Worm (Caenorhabditis elegans): Measurements from ENCODE around the gene nipi-4.

The nipi-4 gene

ce11 chrV:7888036-7888435 is 17.4 kb upstream of the nipi-4 start:
- TF ChIP-seq hnd-1 (tag; optimal IDR thresholded peaks at IDR 0.05) (no peak), scrt-1 (GFP tag; IDR thresholded peaks at IDR 0.05) (no peak), tbx-11 (GFP tag; IDR thresholded peaks at IDR 0.05) (no peak), hmg-4 (GFP tag; optimal IDR thresholded peaks at IDR 0.05) (no peak), ama-1 (optimal IDR thresholded peaks at IDR 0.05) (no peak), ceh-36 (tag; optimal IDR thresholded peaks at IDR 0.05) (no peak), aly-1 (tag; optimal IDR thresholded peaks at IDR 0.05) (no peak), pes-1 (GFP tag; IDR thresholded peaks at IDR 0.05) (no peak), F13C5.2 (tag; optimal IDR thresholded peaks at IDR 0.05) (no peak), tra-4 (tag; optimal IDR thresholded peaks at IDR 0.05) (no peak), sea-1 (GFP tag; conservative IDR thresholded peaks at IDR 0.05) (no peak), ets-7 (tag; optimal IDR thresholded peaks at IDR 0.05) (no peak), B0310.2 (tag; optimal IDR thresholded peaks at IDR 0.05) (no peak), tbx-37 (GFP tag; conservative IDR thresholded peaks at IDR 0.05) (no peak), ceh-13 (GFP tag; optimal IDR thresholded peaks at IDR 0.05) (no peak), flt-1 (GFP tag; IDR thresholded peaks at IDR 0.05) (no peak), hmbx-1 (tag; optimal IDR thresholded peaks at IDR 0.05) (no peak)

ce11 chrV:7884441-7884840 is 13.8 kb upstream of the nipi-4 start:
- TF ChIP-seq tbx-37 (GFP tag; conservative IDR thresholded peaks at IDR 0.05) (no peak), hmg-4 (GFP tag; optimal IDR thresholded peaks at IDR 0.05) (no peak), ceh-36 (tag; optimal IDR thresholded peaks at IDR 0.05) (no peak), ceh-13 (GFP tag; optimal IDR thresholded peaks at IDR 0.05) (no peak), aly-1 (tag; optimal IDR thresholded peaks at IDR 0.05) (no peak), B0310.2 (tag; optimal IDR thresholded peaks at IDR 0.05) (no peak), tra-4 (tag; optimal IDR thresholded peaks at IDR 0.05) (no peak), ets-7 (tag; optimal IDR thresholded peaks at IDR 0.05) (no peak)

ce11 chrV:7878411-7878964 is 7.9 kb upstream of the nipi-4 start, which contains the start of gene F40A3.2:
TSS of gene F40A3.2 (plus strand) at chrV:7878914.
- no peak for TF ChIP-seq ets-7 (tag; optimal IDR thresholded peaks at IDR 0.05)
- no peak for TF ChIP-seq F13C5.2 (tag; optimal IDR thresholded peaks at IDR 0.05)
- TF ChIP-seq ama-1 (optimal IDR thresholded peaks at IDR 0.05) = no peak
- no peak for TF ChIP-seq tra-4 (tag; optimal IDR thresholded peaks at IDR 0.05)
- no peak for TF ChIP-seq ceh-13 (GFP tag; optimal IDR thresholded peaks at IDR 0.05)
- TF ChIP-seq sea-1 (GFP tag; conservative IDR thresholded peaks at IDR 0.05) = no peak
- no peak for TF ChIP-seq hmg-4 (GFP tag; optimal IDR thresholded peaks at IDR 0.05)
- no peak for TF ChIP-seq aly-1 (tag; optimal IDR thresholded peaks at IDR 0.05)
- TF ChIP-seq tbx-37 (GFP tag; conservative IDR thresholded peaks at IDR 0.05) = no peak
- no peak for TF ChIP-seq pes-1 (GFP tag; IDR thresholded peaks at IDR 0.05)

- TF ChIP-seq hmg-4 (GFP tag; optimal IDR thresholded peaks at IDR 0.05) (no peak), B0310.2 (tag; optimal IDR thresholded peaks at IDR 0.05) (no peak), ceh-13 (GFP tag; optimal IDR thresholded peaks at IDR 0.05) (no peak), pes-1 (GFP tag; IDR thresholded peaks at IDR 0.05) (no peak), tbx-37 (GFP tag; conservative IDR thresholded peaks at IDR 0.05) (no peak), ama-1 (optimal IDR thresholded peaks at IDR 0.05) (no peak), ets-7 (tag; optimal IDR thresholded peaks at IDR 0.05) (no peak), tbx-11 (GFP tag; IDR thresholded peaks at IDR 0.05) (no peak), hnd-1 (tag; optimal IDR thresholded peaks at IDR 0.05) (no peak), hmbx-1 (tag; optimal IDR thresholded peaks at IDR 0.05) (no peak), F13C5.2 (tag; optimal IDR thresholded peaks at IDR 0.05) (no peak), aly-1 (tag; optimal IDR thresholded peaks at IDR 0.05) (no peak), ceh-36 (tag; optimal IDR thresholded peaks at IDR 0.05) (no peak), sea-1 (GFP tag; conservative IDR thresholded peaks at IDR 0.05) (no peak), tra-4 (tag; optimal IDR thresholded peaks at IDR 0.05) (no peak)
Measured at ce11 chrV:7876881-7877475, 6.4 kb upstream of the nipi-4 start, which contains the start of gene F40A3.3. TSS of gene F40A3.3 (plus strand) at chrV:7877444.

- TF ChIP-seq aly-1 (tag; optimal IDR thresholded peaks at IDR 0.05) (no peak), hnd-1 (tag; optimal IDR thresholded peaks at IDR 0.05) (no peak), ama-1 (optimal IDR thresholded peaks at IDR 0.05) (no peak), B0310.2 (tag; optimal IDR thresholded peaks at IDR 0.05) (no peak)
Measured at ce11 chrV:7875456-7875855, 4.8 kb upstream of the nipi-4 start, which contains the start of gene F40A3.4. TSS of gene F40A3.4 (plus strand) at chrV:7875756.

ce11 chrV:7872945-7873344 is 2.3 kb upstream of the nipi-4 start:
- no peak for TF ChIP-seq ceh-36 (tag; optimal IDR thresholded peaks at IDR 0.05)
- no peak for TF ChIP-seq ama-1 (optimal IDR thresholded peaks at IDR 0.05)
- TF ChIP-seq hnd-1 (tag; optimal IDR thresholded peaks at IDR 0.05) = no peak
- TF ChIP-seq hmbx-1 (tag; optimal IDR thresholded peaks at IDR 0.05) = no peak
- no peak for TF ChIP-seq sea-1 (GFP tag; conservative IDR thresholded peaks at IDR 0.05)
- TF ChIP-seq pes-1 (GFP tag; IDR thresholded peaks at IDR 0.05) = no peak

ce11 chrV:7864663-7865062 is 5.9 kb downstream of the nipi-4 start, which contains the start of gene C37C3.11:
TSS of gene C37C3.11 (minus strand) at chrV:7864763.
- TF ChIP-seq tra-4 (tag; optimal IDR thresholded peaks at IDR 0.05) = no peak
- TF ChIP-seq ceh-13 (GFP tag; optimal IDR thresholded peaks at IDR 0.05) = no peak
- TF ChIP-seq B0310.2 (tag; optimal IDR thresholded peaks at IDR 0.05) = no peak
- no peak for TF ChIP-seq ets-7 (tag; optimal IDR thresholded peaks at IDR 0.05)
- TF ChIP-seq tbx-37 (GFP tag; conservative IDR thresholded peaks at IDR 0.05) = no peak
- TF ChIP-seq scrt-1 (GFP tag; IDR thresholded peaks at IDR 0.05) = no peak
- TF ChIP-seq tbx-11 (GFP tag; IDR thresholded peaks at IDR 0.05) = no peak
- TF ChIP-seq F13C5.2 (tag; optimal IDR thresholded peaks at IDR 0.05) = no peak
- TF ChIP-seq hmg-4 (GFP tag; optimal IDR thresholded peaks at IDR 0.05) = no peak
- TF ChIP-seq aly-1 (tag; optimal IDR thresholded peaks at IDR 0.05) = no peak
- no peak for TF ChIP-seq pes-1 (GFP tag; IDR thresholded peaks at IDR 0.05)
- TF ChIP-seq ama-1 (optimal IDR thresholded peaks at IDR 0.05) = no peak

Data from whole organism, early embryonic.